Fruit fly (Drosophila melanogaster) whole organism, embryonic: ENCODE data around the gene Ifrd1.

ENCODE experiments used
- Bgb ChIP-seq: fragments of 200-800 bp; sonication (Bioruptor generic); IDR thresholded peaks from 2 replicates; pipeline ENCODE4 v1.3.6; 2022; ENCODE audit warnings: missing biosample characterization, missing genetic modification characterization; ENCODE audit not compliant: partially characterized antibody
- Bteb2 ChIP-seq: fragments of 200-800 bp; sonication (Bioruptor generic); optimal IDR thresholded peaks from 2 replicates; lab custom pipeline; 2016; ENCODE audit warnings: missing biosample characterization, missing genetic modification characterization
- CG10267 ChIP-seq: fragments of 200-800 bp; sonication (Bioruptor generic); optimal IDR thresholded peaks from 2 replicates; lab custom pipeline; 2018; ENCODE audit warnings: missing biosample characterization, mild to moderate bottlenecking, missing genetic modification characterization, moderate library complexity
- CG10321 ChIP-seq: fragments of 200-800 bp; sonication (Bioruptor generic); IDR thresholded peaks from 2 replicates; pipeline ENCODE4 v1.3.6; 2022; ENCODE audit warnings: missing biosample characterization, missing genetic modification characterization
- CG10431 ChIP-seq: fragments of 200-800 bp; sonication (Bioruptor generic); optimal IDR thresholded peaks from 3 replicates; lab custom pipeline; 2018; ENCODE audit warnings: missing biosample characterization, mild to moderate bottlenecking, missing genetic modification characterization
- CG12071 ChIP-seq: fragments of 200-800 bp; sonication (Bioruptor generic); optimal IDR thresholded peaks from 3 replicates; lab custom pipeline; 2018; ENCODE audit warnings: missing biosample characterization, mild to moderate bottlenecking, missing genetic modification characterization
- CG13424 ChIP-seq: fragments of 200-800 bp; sonication (Bioruptor generic); optimal IDR thresholded peaks from 2 replicates; lab custom pipeline; 2019; ENCODE audit warnings: missing biosample characterization, mild to moderate bottlenecking, missing genetic modification characterization, moderate library complexity
- CG17612 ChIP-seq: fragments of 200-800 bp; sonication (Bioruptor generic); IDR thresholded peaks from 2 replicates; pipeline ENCODE4 v1.3.6; 2022; ENCODE audit warnings: missing biosample characterization, missing genetic modification characterization
- CG18262 ChIP-seq: fragments of 200-800 bp; optimal IDR thresholded peaks from 3 replicates; lab custom pipeline; 2019; ENCODE audit warnings: missing biosample characterization, mild to moderate bottlenecking, missing genetic modification characterization, moderate library complexity
- CG3065 ChIP-seq: fragments of 200-800 bp; sonication (Bioruptor generic); optimal IDR thresholded peaks from 2 replicates; lab custom pipeline; 2016; ENCODE audit warnings: missing biosample characterization, missing genetic modification characterization
- CG3995 ChIP-seq: fragments of 200-800 bp; sonication (Bioruptor generic); optimal IDR thresholded peaks from 3 replicates; lab custom pipeline; 2016; ENCODE audit warnings: missing biosample characterization, missing genetic modification characterization
- CG6175 ChIP-seq: fragments of 200-800 bp; sonication (Bioruptor generic); IDR thresholded peaks from 3 replicates; pipeline ENCODE4 v1.3.6; 2022; ENCODE audit warnings: missing biosample characterization, missing genetic modification characterization
- CG6683 ChIP-seq: fragments of 200-800 bp; sonication (Bioruptor generic); optimal IDR thresholded peaks from 2 replicates; lab custom pipeline; 2017; ENCODE audit warnings: missing biosample characterization, mild to moderate bottlenecking, missing genetic modification characterization, missing genetic modification reagents
- CG7271 ChIP-seq: fragments of 200-800 bp; sonication (Bioruptor generic); optimal IDR thresholded peaks from 2 replicates; lab custom pipeline; 2018; ENCODE audit warnings: missing biosample characterization, mild to moderate bottlenecking, missing genetic modification characterization, moderate library complexity
- CG7357 ChIP-seq: fragments of 200-800 bp; sonication (Bioruptor generic); IDR thresholded peaks from 3 replicates; pipeline ENCODE4 v1.3.6; 2022; ENCODE audit warnings: missing biosample characterization, missing genetic modification characterization
- CG7839 ChIP-seq: fragments of 200-800 bp; sonication (Bioruptor generic); optimal IDR thresholded peaks from 3 replicates; lab custom pipeline; 2018; ENCODE audit warnings: missing biosample characterization, mild to moderate bottlenecking, missing genetic modification characterization, moderate library complexity
- CG7963 ChIP-seq: fragments of 200-800 bp; sonication (Bioruptor generic); IDR thresholded peaks from 3 replicates; pipeline ENCODE4 v1.3.6; 2022; ENCODE audit warnings: missing biosample characterization, missing genetic modification characterization; ENCODE audit not compliant: partially characterized antibody
- CTCF ChIP-seq: fragments of 200-800 bp; sonication (Bioruptor generic); optimal IDR thresholded peaks from 2 replicates; lab custom pipeline; 2017; ENCODE audit warnings: missing biosample characterization, mild to moderate bottlenecking, missing genetic modification characterization, moderate library complexity
- Chrac-16 ChIP-seq: fragments of 200-800 bp; sonication (Bioruptor generic); optimal IDR thresholded peaks from 3 replicates; lab custom pipeline; 2016; ENCODE audit warnings: missing biosample characterization, missing genetic modification characterization
- Dbx ChIP-seq: fragments of 200-800 bp; sonication (Bioruptor generic); IDR thresholded peaks from 3 replicates; pipeline ENCODE4 v1.3.6; 2022; ENCODE audit warnings: missing biosample characterization, missing genetic modification characterization
- Dek ChIP-seq: fragments of 200-800 bp; sonication (Bioruptor generic); optimal IDR thresholded peaks from 3 replicates; lab custom pipeline; 2019; ENCODE audit warnings: missing biosample characterization, mild to moderate bottlenecking, missing genetic modification characterization, moderate library complexity
- ERR ChIP-seq: fragments of 200-800 bp; sonication (Bioruptor generic); optimal IDR thresholded peaks from 2 replicates; lab custom pipeline; 2016; ENCODE audit warnings: missing biosample characterization, missing genetic modification characterization
- Fer3 ChIP-seq: fragments of 200-800 bp; sonication (Bioruptor generic); optimal IDR thresholded peaks from 2 replicates; lab custom pipeline; 2018; ENCODE audit warnings: missing biosample characterization, mild to moderate bottlenecking, missing genetic modification characterization, moderate library complexity
- GATAe ChIP-seq: fragments of 200-800 bp; sonication (Bioruptor generic); conservative IDR thresholded peaks from 2 replicates; pipeline ENCODE4 v1.3.6; 2022; ENCODE audit warnings: missing biosample characterization, missing genetic modification characterization
- MESR4 ChIP-seq: fragments of 200-800 bp; sonication (Bioruptor generic); optimal IDR thresholded peaks from 2 replicates; lab custom pipeline; 2018; ENCODE audit warnings: missing biosample characterization, mild to moderate bottlenecking, missing genetic modification characterization, moderate library complexity
- MTF-1 ChIP-seq: fragments of 200-800 bp; sonication (Bioruptor generic); optimal IDR thresholded peaks from 2 replicates; lab custom pipeline; 2018; ENCODE audit warnings: missing biosample characterization, mild to moderate bottlenecking, missing genetic modification characterization, borderline replicate concordance
- Mrtf ChIP-seq: fragments of 200-800 bp; sonication (Bioruptor generic); IDR thresholded peaks from 3 replicates; pipeline ENCODE4 v1.3.6; 2022; ENCODE audit warnings: missing biosample characterization, missing genetic modification characterization
- Optix ChIP-seq: fragments of 200-800 bp; sonication (Bioruptor generic); IDR thresholded peaks from 3 replicates; pipeline ENCODE4 v1.3.6; 2022; ENCODE audit warnings: missing biosample characterization, missing genetic modification characterization
- Ravus ChIP-seq: fragments of 200-800 bp; sonication (Bioruptor generic); IDR thresholded peaks from 2 replicates; pipeline ENCODE4 v1.3.6; 2022; ENCODE audit warnings: missing biosample characterization, missing genetic modification characterization
- Rfx ChIP-seq: fragments of 200-800 bp; sonication (Bioruptor generic); IDR thresholded peaks from 2 replicates; pipeline ENCODE4 v1.3.6; 2022; ENCODE audit warnings: missing biosample characterization, missing genetic modification characterization
- Rx ChIP-seq: fragments of 200-800 bp; sonication (Bioruptor generic); IDR thresholded peaks from 2 replicates; pipeline ENCODE4 v1.3.6; 2022; ENCODE audit warnings: missing biosample characterization, missing genetic modification characterization
- Tbp ChIP-seq: fragments of >200 bp; optimal IDR thresholded peaks from 2 replicates; lab custom pipeline; 2018; ENCODE audit warnings: missing biosample characterization, missing genetic modification characterization
- Trl ChIP-seq, 3 experiments: fragments of >200 bp in 2 of 3; fragments of 200-800 bp in 1 of 3; sonication (Bioruptor generic) in 1 of 3; optimal IDR thresholded peaks; 2 replicates in 1 of 3; 3 replicates in 2 of 3; lab custom pipeline; 2016 to 2017; ENCODE audit warnings: missing biosample characterization in 1 of 3, missing genetic modification characterization in 1 of 3
- ac ChIP-seq: fragments of 200-800 bp; sonication (Bioruptor generic); optimal IDR thresholded peaks from 3 replicates; lab custom pipeline; 2017; ENCODE audit warnings: missing biosample characterization, mild to moderate bottlenecking, missing genetic modification characterization
- bcd ChIP-seq: fragments of 200-800 bp; sonication (Bioruptor generic); optimal IDR thresholded peaks from 2 replicates; lab custom pipeline; 2017; ENCODE audit warnings: missing biosample characterization, mild to moderate bottlenecking, missing genetic modification characterization
- btn ChIP-seq: fragments of 200-800 bp; sonication (Bioruptor generic); optimal IDR thresholded peaks from 2 replicates; lab custom pipeline; 2016; ENCODE audit warnings: missing biosample characterization, missing genetic modification characterization
- caup ChIP-seq: fragments of 200-800 bp; sonication (Bioruptor generic); optimal IDR thresholded peaks from 3 replicates; lab custom pipeline; 2017; ENCODE audit warnings: missing biosample characterization, mild to moderate bottlenecking, missing genetic modification characterization, moderate library complexity; ENCODE audit not compliant: severe bottlenecking
- crp ChIP-seq, 2 experiments: fragments of 200-800 bp; sonication (Bioruptor generic); optimal IDR thresholded peaks; 2 replicates in 1 of 2; 3 replicates in 1 of 2; lab custom pipeline; 2017; ENCODE audit warnings: missing biosample characterization in 2 of 2, missing genetic modification characterization in 2 of 2, mild to moderate bottlenecking in 1 of 2, moderate library complexity in 1 of 2
- grau ChIP-seq: fragments of 200-800 bp; optimal IDR thresholded peaks from 3 replicates; lab custom pipeline; 2019; ENCODE audit warnings: missing biosample characterization, mild to moderate bottlenecking, missing genetic modification characterization, moderate library complexity
- h ChIP-seq: fragments of >200 bp; optimal IDR thresholded peaks from 2 replicates; lab custom pipeline; 2017
- ind ChIP-seq: fragments of 200-800 bp; sonication (Bioruptor generic); optimal IDR thresholded peaks from 3 replicates; lab custom pipeline; 2016; ENCODE audit warnings: missing biosample characterization, missing genetic modification characterization
- jing ChIP-seq: fragments of 200-800 bp; sonication (Bioruptor generic); optimal IDR thresholded peaks from 2 replicates; lab custom pipeline; 2018; ENCODE audit warnings: missing biosample characterization, mild to moderate bottlenecking, missing genetic modification characterization
- kay ChIP-seq: fragments of 200-800 bp; sonication (Bioruptor generic); optimal IDR thresholded peaks from 2 replicates; lab custom pipeline; 2016; ENCODE audit warnings: missing biosample characterization, missing genetic modification characterization
- klu ChIP-seq: fragments of 200-800 bp; sonication (Bioruptor generic); IDR thresholded peaks from 2 replicates; pipeline ENCODE4 v1.3.6; 2022; ENCODE audit warnings: missing biosample characterization, missing genetic modification characterization
- lmd ChIP-seq: fragments of 200-800 bp; sonication (Bioruptor generic); IDR thresholded peaks from 2 replicates; pipeline ENCODE4 v1.3.6; 2022; ENCODE audit warnings: missing biosample characterization, missing genetic modification characterization
- pho ChIP-seq: fragments of 200-800 bp; sonication (Bioruptor generic); optimal IDR thresholded peaks from 2 replicates; lab custom pipeline; 2016; ENCODE audit warnings: missing biosample characterization, missing genetic modification characterization
- schlank ChIP-seq: fragments of 200-800 bp; sonication (Bioruptor generic); optimal IDR thresholded peaks from 2 replicates; lab custom pipeline; 2018; ENCODE audit warnings: missing biosample characterization, mild to moderate bottlenecking, missing genetic modification characterization
- sens-2 ChIP-seq: fragments of 200-800 bp; sonication (Bioruptor generic); IDR thresholded peaks from 2 replicates; pipeline ENCODE4 v1.3.6; 2022; ENCODE audit warnings: missing biosample characterization, missing genetic modification characterization
- seq ChIP-seq: fragments of 200-800 bp; sonication (Bioruptor generic); IDR thresholded peaks from 2 replicates; pipeline ENCODE4 v1.3.6; 2022; ENCODE audit warnings: missing biosample characterization, missing genetic modification characterization
- sim ChIP-seq: fragments of 200-800 bp; sonication (Bioruptor generic); IDR thresholded peaks from 2 replicates; pipeline ENCODE4 v1.3.6; 2022; ENCODE audit warnings: missing biosample characterization, missing genetic modification characterization
- sisA ChIP-seq: fragments of 200-800 bp; sonication (Bioruptor generic); IDR thresholded peaks from 2 replicates; pipeline ENCODE4 v1.3.6; 2022; ENCODE audit warnings: missing biosample characterization, missing genetic modification characterization
- zen ChIP-seq: fragments of 200-800 bp; sonication (Bioruptor generic); optimal IDR thresholded peaks from 3 replicates; lab custom pipeline; 2018; ENCODE audit warnings: missing biosample characterization, mild to moderate bottlenecking, missing genetic modification characterization, moderate library complexity

Gene Ifrd1

dm6 chr2L:2900392-2901028 lies 26.2 kb upstream of the Ifrd1 start (continued):
- TF ChIP-seq caup (GFP tag; lab: Kevin White, UChicago) (no peak), Fer3 (tag; lab: Kevin White, UChicago) (no peak), Trl (optimal IDR thresholded peaks at IDR 0.05; lab: Kevin White, UChicago) (peak in 1 of 2 experiments; percentile 48), Trl (GFP tag; optimal IDR thresholded peaks at IDR 0.05; lab: Kevin White, UChicago) (no peak), GATAe (GFP tag; lab: Robert Waterston, UW) (peak; percentile 79), lmd (GFP tag; lab: Robert Waterston, UW) (no peak), CG7839 (tag; lab: Kevin White, UChicago) (no peak), Rfx (GFP tag; lab: Robert Waterston, UW) (no peak), klu (GFP tag; lab: Robert Waterston, UW) (no peak), CG3065 (GFP tag; lab: Kevin White, UChicago) (no peak), CG10321 (peak; percentile 63; the same call in 1 of the 2 replicates), CG7271 (tag; lab: Kevin White, UChicago) (no peak), ac (GFP tag; lab: Kevin White, UChicago) (no peak), Bgb (GFP tag; lab: Robert Waterston, UW) (no peak), CG6175 (GFP tag; lab: Robert Waterston, UW) (no peak), MTF-1 (no peak), CG10431 (GFP tag; lab: Kevin White, UChicago) (no peak), grau (tag; lab: Kevin White, UChicago) (no peak), CTCF (GFP tag; lab: Kevin White, UChicago) (no peak), Optix (no peak), Dbx (GFP tag; lab: Robert Waterston, UW) (no peak), crp (GFP tag; optimal IDR thresholded peaks at IDR 0.05; lab: Kevin White, UChicago) (no peak), CG18262 (tag; lab: Kevin White, UChicago) (no peak), kay (no peak), Tbp (GFP tag; lab: Kevin White, UChicago) (no peak), sisA (GFP tag; lab: Robert Waterston, UW) (no peak), Rx (no peak), CG7963 (GFP tag; lab: Robert Waterston, UW) (no peak), ind (GFP tag; lab: Kevin White, UChicago) (no peak), MESR4 (no peak), sim (GFP tag; lab: Robert Waterston, UW) (no peak), Dek (tag; lab: Kevin White, UChicago) (no peak), CG13424 (tag; lab: Kevin White, UChicago) (no peak), seq (GFP tag; lab: Robert Waterston, UW) (no peak), CG7357 (GFP tag; lab: Robert Waterston, UW) (no peak), CG6683 (GFP tag; lab: Kevin White, UChicago) (no peak), Chrac-16 (GFP tag; lab: Kevin White, UChicago) (no peak), zen (tag; lab: Kevin White, UChicago) (no peak), Bteb2 (GFP tag; lab: Kevin White, UChicago) (no peak), h (no peak), Mrtf (no peak), CG12071 (GFP tag; lab: Kevin White, UChicago) (no peak), ERR (peak; percentile 23), CG17612 (no peak), CG10267 (tag; lab: Kevin White, UChicago) (no peak), schlank (tag; lab: Kevin White, UChicago) (no peak), jing (GFP tag; lab: Kevin White, UChicago) (no peak), bcd (GFP tag; lab: Kevin White, UChicago) (no peak), pho (GFP tag; lab: Kevin White, UChicago) (no peak), Ravus (GFP tag; lab: Robert Waterston, UW) (no peak), btn (no peak), sens-2 (no peak), CG3995 (GFP tag; lab: Kevin White, UChicago) (no peak)
